Fruit fly (Drosophila melanogaster) whole organism, prepupa: ENCODE measurements around the gene CG3008.
A peak's percentile ranks its signal among the peaks of the same experiment; 100 is the strongest.

Experiments used
- Blimp-1 ChIP-seq: fragments of 200-800 bp; sonication (Bioruptor generic); optimal IDR thresholded peaks from 3 replicates; lab custom pipeline; 2017; ENCODE audit warnings: missing biosample characterization, missing genetic modification characterization, mild to moderate bottlenecking, moderate library complexity, missing genetic modification reagents
- CG10669 ChIP-seq: fragments of 200-800 bp; sonication (Bioruptor generic); optimal IDR thresholded peaks from 3 replicates; lab custom pipeline; 2018; ENCODE audit warnings: missing biosample characterization, mild to moderate bottlenecking, missing genetic modification characterization, moderate library complexity
- CG11294 ChIP-seq: fragments of 200-800 bp; sonication (Bioruptor generic); IDR thresholded peaks from 2 replicates; pipeline ENCODE4 v1.3.6; 2022; ENCODE audit warnings: missing biosample characterization, missing genetic modification characterization
- CG11762 ChIP-seq: fragments of 200-800 bp; sonication (Bioruptor generic); optimal IDR thresholded peaks from 3 replicates; lab custom pipeline; 2016; ENCODE audit warnings: missing biosample characterization, missing genetic modification characterization; ENCODE audit not compliant: insufficient read depth
- CG15336 ChIP-seq: fragments of 200-800 bp; sonication (Bioruptor generic); IDR thresholded peaks from 2 replicates; pipeline ENCODE4 v1.3.6; 2022; ENCODE audit warnings: missing biosample characterization, missing genetic modification characterization
- CG1621 ChIP-seq: fragments of 200-800 bp; sonication (Bioruptor generic); optimal IDR thresholded peaks from 3 replicates; lab custom pipeline; 2018; ENCODE audit warnings: missing biosample characterization, mild to moderate bottlenecking, missing genetic modification characterization
- CG16779 ChIP-seq: fragments of 200-800 bp; sonication (Bioruptor generic); optimal IDR thresholded peaks from 3 replicates; lab custom pipeline; 2017; ENCODE audit warnings: missing biosample characterization, mild to moderate bottlenecking, missing genetic modification characterization
- CG31627 ChIP-seq: fragments of 200-800 bp; sonication (Bioruptor generic); optimal IDR thresholded peaks from 3 replicates; lab custom pipeline; 2016; ENCODE audit warnings: missing biosample characterization, missing genetic modification characterization
- CG32006 ChIP-seq: fragments of 200-800 bp; sonication (Bioruptor generic); optimal IDR thresholded peaks from 3 replicates; lab custom pipeline; 2017; ENCODE audit warnings: missing biosample characterization, mild to moderate bottlenecking, missing genetic modification characterization
- CG34406 ChIP-seq: fragments of 200-800 bp; sonication (Bioruptor generic); optimal IDR thresholded peaks from 3 replicates; lab custom pipeline; 2016; ENCODE audit warnings: missing biosample characterization, missing genetic modification characterization
- CG4318 ChIP-seq: fragments of 200-800 bp; sonication (Bioruptor generic); optimal IDR thresholded peaks from 3 replicates; lab custom pipeline; 2017; ENCODE audit warnings: missing biosample characterization, mild to moderate bottlenecking, missing genetic modification characterization
- CG6163 ChIP-seq: fragments of 200-800 bp; sonication (Bioruptor generic); IDR thresholded peaks from 3 replicates; pipeline ENCODE4 v1.3.6; 2022; ENCODE audit warnings: missing biosample characterization, missing genetic modification characterization
- CG6276 ChIP-seq: fragments of 200-800 bp; sonication (Bioruptor generic); optimal IDR thresholded peaks from 2 replicates; lab custom pipeline; 2017; ENCODE audit warnings: missing biosample characterization, mild to moderate bottlenecking, missing genetic modification characterization
- CG7368 ChIP-seq: fragments of 200-800 bp; sonication (Bioruptor generic); optimal IDR thresholded peaks from 3 replicates; lab custom pipeline; 2016; ENCODE audit warnings: missing biosample characterization, missing genetic modification characterization
- CG8319 ChIP-seq: fragments of 200-800 bp; sonication (Bioruptor generic); optimal IDR thresholded peaks from 3 replicates; lab custom pipeline; 2016; ENCODE audit warnings: missing biosample characterization, missing genetic modification characterization
- CG8632 ChIP-seq: fragments of 200-800 bp; sonication (Bioruptor generic); optimal IDR thresholded peaks from 3 replicates; lab custom pipeline; 2016; ENCODE audit warnings: missing biosample characterization, missing genetic modification characterization
- CG9139 ChIP-seq: fragments of 200-800 bp; sonication (Bioruptor generic); optimal IDR thresholded peaks from 3 replicates; lab custom pipeline; 2017; ENCODE audit warnings: missing biosample characterization, mild to moderate bottlenecking, missing genetic modification characterization
- Eip93F ChIP-seq: fragments of 200-800 bp; sonication (Bioruptor generic); optimal IDR thresholded peaks from 2 replicates; lab custom pipeline; 2016; ENCODE audit warnings: missing biosample characterization, mild to moderate bottlenecking, missing genetic modification characterization
- Ets21C ChIP-seq: fragments of 200-800 bp; sonication (Bioruptor generic); optimal IDR thresholded peaks from 3 replicates; lab custom pipeline; 2016; ENCODE audit warnings: missing biosample characterization, missing genetic modification characterization
- Hr38 ChIP-seq: sonication (Bioruptor generic); optimal IDR thresholded peaks from 2 replicates; lab custom pipeline; 2016; ENCODE audit warnings: missing biosample characterization, missing genetic modification characterization
- Hr39 ChIP-seq: fragments of 200-800 bp; sonication (Bioruptor generic); optimal IDR thresholded peaks from 2 replicates; lab custom pipeline; 2016; ENCODE audit warnings: missing biosample characterization, missing genetic modification characterization
- Lpt ChIP-seq: fragments of 200-800 bp; sonication (Bioruptor generic); optimal IDR thresholded peaks from 3 replicates; lab custom pipeline; 2016; ENCODE audit warnings: missing biosample characterization, missing genetic modification characterization
- OdsH ChIP-seq: fragments of 200-800 bp; sonication (Bioruptor generic); optimal IDR thresholded peaks from 3 replicates; lab custom pipeline; 2016; ENCODE audit warnings: missing biosample characterization, missing genetic modification characterization
- Sox102F ChIP-seq: fragments of 200-800 bp; sonication (Bioruptor generic); optimal IDR thresholded peaks from 2 replicates; lab custom pipeline; 2016; ENCODE audit warnings: missing biosample characterization, mild to moderate bottlenecking, missing genetic modification characterization
- Sox14 ChIP-seq: fragments of 200-800 bp; sonication (Bioruptor generic); optimal IDR thresholded peaks from 3 replicates; lab custom pipeline; 2016; ENCODE audit warnings: missing biosample characterization, missing genetic modification characterization
- Sox15 ChIP-seq: fragments of 200-800 bp; sonication (Bioruptor generic); optimal IDR thresholded peaks from 3 replicates; lab custom pipeline; 2016; ENCODE audit warnings: missing biosample characterization, missing genetic modification characterization
- achi ChIP-seq: fragments of 200-800 bp; sonication (Bioruptor generic); optimal IDR thresholded peaks from 3 replicates; lab custom pipeline; 2016; ENCODE audit warnings: missing biosample characterization, missing genetic modification characterization
- acj6 ChIP-seq: fragments of 200-800 bp; sonication (Bioruptor generic); optimal IDR thresholded peaks from 3 replicates; lab custom pipeline; 2016; ENCODE audit warnings: missing biosample characterization, missing genetic modification characterization
- dsx ChIP-seq: fragments of 200-800 bp; optimal IDR thresholded peaks from 3 replicates; lab custom pipeline; 2019; ENCODE audit warnings: missing biosample characterization, mild to moderate bottlenecking, missing genetic modification characterization, moderate library complexity; ENCODE audit not compliant: poor library complexity, severe bottlenecking
- fd85E ChIP-seq: fragments of 200-800 bp; sonication (Bioruptor generic); optimal IDR thresholded peaks from 3 replicates; lab custom pipeline; 2016; ENCODE audit warnings: missing biosample characterization, missing genetic modification characterization
- fkh ChIP-seq: fragments of 200-800 bp; sonication (Bioruptor generic); optimal IDR thresholded peaks from 3 replicates; lab custom pipeline; 2017; ENCODE audit warnings: missing biosample characterization, mild to moderate bottlenecking, missing genetic modification characterization, moderate library complexity
- lz ChIP-seq: fragments of 200-800 bp; sonication (Bioruptor generic); optimal IDR thresholded peaks from 3 replicates; lab custom pipeline; 2016; ENCODE audit warnings: missing biosample characterization, missing genetic modification characterization
- net ChIP-seq: fragments of 200-800 bp; sonication (Bioruptor generic); optimal IDR thresholded peaks from 3 replicates; lab custom pipeline; 2016; ENCODE audit warnings: missing biosample characterization, missing genetic modification characterization
- pdm3 ChIP-seq: fragments of 200-800 bp; sonication (Bioruptor generic); optimal IDR thresholded peaks from 3 replicates; lab custom pipeline; 2016; ENCODE audit warnings: missing biosample characterization, missing genetic modification characterization
- spab ChIP-seq: fragments of 200-800 bp; sonication (Bioruptor generic); optimal IDR thresholded peaks from 2 replicates; lab custom pipeline; 2017; ENCODE audit warnings: missing biosample characterization, mild to moderate bottlenecking, missing genetic modification characterization, missing genetic modification reagents
- svp ChIP-seq: fragments of 200-800 bp; sonication (Bioruptor generic); peaks from one replicate; lab custom pipeline; 2016; ENCODE audit warnings: missing biosample characterization, missing genetic modification characterization
- topi ChIP-seq: fragments of 200-800 bp; sonication (Bioruptor generic); optimal IDR thresholded peaks from 3 replicates; lab custom pipeline; 2016; ENCODE audit warnings: missing biosample characterization, missing genetic modification characterization
- vri ChIP-seq: fragments of 200-800 bp; sonication (Bioruptor generic); optimal IDR thresholded peaks from 3 replicates; lab custom pipeline; 2016; ENCODE audit warnings: missing biosample characterization, mild to moderate bottlenecking, missing genetic modification characterization

CG3008 gene

DNA sequence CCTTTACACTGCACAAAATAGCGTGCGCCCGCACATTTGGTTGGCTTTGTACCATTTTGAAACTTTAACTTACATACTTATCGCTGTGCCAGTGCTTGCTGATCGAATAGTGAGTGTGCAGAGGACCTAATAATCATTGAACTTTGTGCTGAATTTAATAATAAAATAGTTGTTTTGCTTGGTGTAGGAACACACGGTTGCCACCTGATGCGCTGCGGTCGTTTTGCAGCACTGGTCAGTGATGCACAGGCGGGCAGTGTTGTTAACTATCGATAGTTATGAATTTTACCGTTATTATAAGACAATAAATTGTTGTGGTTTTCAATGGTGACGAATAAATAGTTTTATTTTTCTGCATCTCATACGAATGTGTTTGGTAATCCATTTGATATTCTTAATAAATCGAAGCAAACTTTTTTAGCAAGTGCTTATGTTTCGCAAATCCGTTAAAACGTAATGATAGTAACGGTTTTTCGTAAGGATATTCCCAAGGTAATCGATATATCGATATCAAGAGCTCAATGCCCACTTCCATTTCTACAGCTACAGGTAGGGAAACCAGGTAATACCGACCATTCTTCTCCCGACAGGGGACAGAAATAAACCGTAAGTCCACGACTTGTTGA is 45.2 kb upstream of the CG3008 start, which contains the start of the genes tank and CG12194 (continued):
- TF ChIP-seq CG16779 (tag; lab: Kevin White, UChicago) (peak; percentile 98), CG34406 (GFP tag; lab: Kevin White, UChicago) (peak; percentile 98), svp (GFP tag; lab: Kevin White, UChicago) (peak; percentile 99), Blimp-1 (GFP tag; lab: Kevin White, UChicago) (peak; percentile 82), CG8319 (GFP tag; lab: Kevin White, UChicago) (peak; percentile 98), Sox15 (GFP tag; lab: Kevin White, UChicago) (peak; percentile 98), CG9139 (peak; percentile 93), vri (GFP tag; lab: Kevin White, UChicago) (peak; percentile 97), lz (GFP tag; lab: Kevin White, UChicago) (peak; percentile 99), Sox14 (GFP tag; lab: Kevin White, UChicago) (peak; percentile 100), achi (GFP tag; lab: Kevin White, UChicago) (peak; percentile 99), CG4318 (GFP tag; lab: Kevin White, UChicago) (peak; percentile 99), spab (peak; percentile 98), OdsH (GFP tag; lab: Kevin White, UChicago) (peak; percentile 100), CG8632 (GFP tag; lab: Kevin White, UChicago) (peak; percentile 98), Lpt (peak; percentile 99), CG10669 (GFP tag; lab: Kevin White, UChicago) (peak; percentile 99), Hr39 (GFP tag; lab: Kevin White, UChicago) (peak; percentile 99), CG11762 (GFP tag; lab: Kevin White, UChicago) (peak; percentile 99), Eip93F (GFP tag; lab: Kevin White, UChicago) (peak; percentile 95), Hr38 (GFP tag; lab: Kevin White, UChicago) (peak; percentile 95), CG6163 (peak; percentile 100), CG11294 (GFP tag; lab: Robert Waterston, UW) (peak; percentile 99), fd85E (GFP tag; lab: Kevin White, UChicago) (peak; percentile 97), dsx (GFP tag; lab: Kevin White, UChicago) (peak; percentile 96), CG1621 (tag; lab: Kevin White, UChicago) (peak; percentile 99), topi (peak; percentile 99), CG6276 (peak; percentile 99), acj6 (GFP tag; lab: Kevin White, UChicago) (peak; percentile 99), CG7368 (GFP tag; lab: Kevin White, UChicago) (peak; percentile 99), Ets21C (GFP tag; lab: Kevin White, UChicago) (peak; percentile 98), Sox102F (GFP tag; lab: Kevin White, UChicago) (peak; percentile 99), CG32006 (GFP tag; lab: Kevin White, UChicago) (peak; percentile 100)

DNA sequence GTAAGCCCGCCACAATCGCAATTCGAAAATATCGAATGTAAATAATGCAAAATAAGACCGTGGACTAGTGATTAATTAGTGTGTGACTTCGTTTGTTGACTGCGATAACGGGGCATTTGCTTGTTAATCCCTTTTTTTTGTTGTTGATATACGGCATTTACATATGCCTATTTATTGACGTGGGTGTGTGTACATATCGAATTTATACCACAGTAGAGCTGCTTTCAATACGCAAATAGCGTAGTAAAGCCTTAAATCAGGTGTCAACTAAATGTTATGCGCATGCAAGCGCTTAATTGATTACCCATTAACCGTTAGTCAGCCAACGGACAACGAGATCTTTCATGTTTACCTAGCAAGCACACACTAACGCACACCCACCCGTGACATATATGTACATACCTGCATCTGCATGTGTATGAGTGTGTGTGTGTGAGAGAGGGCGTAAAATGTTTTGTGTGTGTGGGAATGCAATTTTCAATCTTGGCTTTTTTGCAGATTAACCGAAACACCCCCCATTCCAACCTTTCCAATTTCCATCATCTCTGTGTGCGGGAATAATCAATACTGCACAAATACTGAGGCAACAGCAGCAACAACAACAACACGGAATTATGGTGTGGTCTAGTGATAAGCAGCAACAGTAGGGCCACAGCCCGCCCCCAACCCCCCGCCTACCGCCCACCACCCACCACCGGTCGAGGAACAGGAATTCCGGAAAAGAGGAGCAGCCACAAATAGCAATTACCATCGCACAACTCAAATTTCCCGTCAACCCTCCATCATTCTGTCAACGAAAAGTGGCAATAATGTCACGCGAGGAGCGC is 44.4 kb upstream of the CG3008 start:
- no peak for TF ChIP-seq pdm3 (GFP tag; lab: Kevin White, UChicago)
- TF ChIP-seq fkh = peak; percentile 79
- peak; percentile 78 for TF ChIP-seq svp (GFP tag; lab: Kevin White, UChicago)

DNA sequence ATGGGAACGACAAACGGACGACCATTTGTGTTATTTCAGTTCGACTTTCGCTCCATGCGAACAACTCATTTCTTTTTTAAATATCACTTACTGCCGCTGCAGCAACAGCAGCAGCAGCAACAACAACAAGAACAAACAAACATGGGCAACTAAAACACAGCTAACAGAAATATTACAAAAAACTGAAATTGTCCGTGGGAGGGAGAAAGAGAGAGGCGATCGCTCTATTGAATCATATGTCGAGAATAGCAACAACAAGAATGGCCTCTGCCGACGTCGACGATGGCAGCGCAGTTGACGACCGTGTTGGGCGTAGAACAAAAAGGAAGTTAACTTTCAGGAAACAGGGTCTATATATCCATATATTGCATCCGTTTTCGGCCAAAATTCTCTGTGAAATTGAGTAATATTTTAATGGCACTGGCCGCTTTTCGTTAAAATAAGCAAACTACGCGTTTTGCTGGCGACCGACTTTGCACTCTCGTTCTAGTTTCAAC is 36.4 kb upstream of the CG3008 start:
- TF ChIP-seq vri (GFP tag; lab: Kevin White, UChicago) (peak; percentile 57), CG15336 (0 out of 2 replicates have a peak, but pooled peaks have one; percentile 10), fkh (peak; percentile 35), CG31627 (GFP tag; lab: Kevin White, UChicago) (no peak), pdm3 (GFP tag; lab: Kevin White, UChicago) (no peak), net (no peak), Hr38 (GFP tag; lab: Kevin White, UChicago) (no peak)
- TF ChIP-seq, all 60 proteins: peak for 3
